Worm (Caenorhabditis elegans) whole organism, midembryonic: ENCODE data around the gene col-167.

Experiments
- T22C8.4 ChIP-seq: fragments of 200-800 bp; sonication (Bioruptor generic); IDR thresholded peaks from 2 replicates; pipeline ENCODE4 v1.3.6; 2022; ENCODE audit warnings: missing genetic modification characterization, missing compliant biosample characterization
- tab-1 ChIP-seq: fragments of 200-800 bp; sonication (Bioruptor generic); IDR thresholded peaks from 2 replicates; pipeline ENCODE4 v1.3.6; 2022; ENCODE audit warnings: missing genetic modification characterization, missing compliant biosample characterization
- ztf-23 ChIP-seq: fragments of 200-800 bp; sonication (Bioruptor generic); IDR thresholded peaks from 2 replicates; pipeline ENCODE4 v1.3.6; 2022; ENCODE audit warnings: missing genetic modification reagents, missing genetic modification characterization, missing compliant biosample characterization

DNA sequence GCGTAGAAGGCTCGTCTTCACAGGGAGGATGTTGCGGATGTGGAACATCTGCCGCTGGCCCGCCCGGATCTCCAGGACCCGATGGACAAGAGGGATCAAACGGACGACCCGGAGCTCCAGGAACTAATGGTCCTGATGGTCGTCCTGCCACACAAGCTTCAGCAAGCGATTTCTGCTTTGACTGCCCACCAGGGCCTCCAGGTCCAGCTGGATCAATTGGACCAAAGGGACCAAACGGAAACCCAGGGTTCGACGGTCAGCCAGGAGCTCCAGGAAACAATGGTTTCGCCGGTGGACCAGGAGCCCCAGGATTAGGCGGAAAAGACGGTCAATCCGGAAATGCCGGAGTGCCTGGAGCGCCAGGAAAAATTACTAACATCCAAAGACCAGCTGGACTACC is 11.3 kb downstream of the col-167 start:
- no peak for TF ChIP-seq tab-1 (GFP tag; lab: Robert Waterston, UW)
- no peak for TF ChIP-seq ztf-23
- TF ChIP-seq T22C8.4, result no peak
